Fruit fly (Drosophila melanogaster) whole organism, prepupa: Measurements from ENCODE around the gene Adsl.

Experiments used
- Blimp-1 ChIP-seq: fragments of 200-800 bp; sonication (Bioruptor generic); optimal IDR thresholded peaks from 3 replicates; lab custom pipeline; 2017; ENCODE audit warnings: missing biosample characterization, missing genetic modification characterization, mild to moderate bottlenecking, moderate library complexity, missing genetic modification reagents
- CG10631 ChIP-seq: fragments of 200-800 bp; sonication (Bioruptor generic); optimal IDR thresholded peaks from 2 replicates; lab custom pipeline; 2016; ENCODE audit warnings: missing biosample characterization, missing genetic modification characterization
- CG10669 ChIP-seq: fragments of 200-800 bp; sonication (Bioruptor generic); optimal IDR thresholded peaks from 3 replicates; lab custom pipeline; 2018; ENCODE audit warnings: missing biosample characterization, mild to moderate bottlenecking, missing genetic modification characterization, moderate library complexity
- CG11294 ChIP-seq: fragments of 200-800 bp; sonication (Bioruptor generic); IDR thresholded peaks from 2 replicates; pipeline ENCODE4 v1.3.6; 2022; ENCODE audit warnings: missing biosample characterization, missing genetic modification characterization
- CG11902 ChIP-seq: fragments of 200-800 bp; sonication (Bioruptor generic); optimal IDR thresholded peaks from 3 replicates; lab custom pipeline; 2016; ENCODE audit warnings: missing biosample characterization, missing genetic modification characterization
- CG15336 ChIP-seq: fragments of 200-800 bp; sonication (Bioruptor generic); IDR thresholded peaks from 2 replicates; pipeline ENCODE4 v1.3.6; 2022; ENCODE audit warnings: missing biosample characterization, missing genetic modification characterization
- CG1621 ChIP-seq: fragments of 200-800 bp; sonication (Bioruptor generic); optimal IDR thresholded peaks from 3 replicates; lab custom pipeline; 2018; ENCODE audit warnings: missing biosample characterization, mild to moderate bottlenecking, missing genetic modification characterization
- CG16779 ChIP-seq: fragments of 200-800 bp; sonication (Bioruptor generic); optimal IDR thresholded peaks from 3 replicates; lab custom pipeline; 2017; ENCODE audit warnings: missing biosample characterization, mild to moderate bottlenecking, missing genetic modification characterization
- CG3032 ChIP-seq: fragments of 200-800 bp; optimal IDR thresholded peaks from 2 replicates; lab custom pipeline; 2019; ENCODE audit warnings: missing biosample characterization, mild to moderate bottlenecking, missing genetic modification characterization, moderate library complexity
- CG31627 ChIP-seq: fragments of 200-800 bp; sonication (Bioruptor generic); optimal IDR thresholded peaks from 3 replicates; lab custom pipeline; 2016; ENCODE audit warnings: missing biosample characterization, missing genetic modification characterization
- CG32006 ChIP-seq: fragments of 200-800 bp; sonication (Bioruptor generic); optimal IDR thresholded peaks from 3 replicates; lab custom pipeline; 2017; ENCODE audit warnings: missing biosample characterization, mild to moderate bottlenecking, missing genetic modification characterization
- CG34406 ChIP-seq: fragments of 200-800 bp; sonication (Bioruptor generic); optimal IDR thresholded peaks from 3 replicates; lab custom pipeline; 2016; ENCODE audit warnings: missing biosample characterization, missing genetic modification characterization
- CG4318 ChIP-seq: fragments of 200-800 bp; sonication (Bioruptor generic); optimal IDR thresholded peaks from 3 replicates; lab custom pipeline; 2017; ENCODE audit warnings: missing biosample characterization, mild to moderate bottlenecking, missing genetic modification characterization
- CG6163 ChIP-seq: fragments of 200-800 bp; sonication (Bioruptor generic); IDR thresholded peaks from 3 replicates; pipeline ENCODE4 v1.3.6; 2022; ENCODE audit warnings: missing biosample characterization, missing genetic modification characterization
- CG6276 ChIP-seq: fragments of 200-800 bp; sonication (Bioruptor generic); optimal IDR thresholded peaks from 2 replicates; lab custom pipeline; 2017; ENCODE audit warnings: missing biosample characterization, mild to moderate bottlenecking, missing genetic modification characterization
- CG6792 ChIP-seq: fragments of 200-800 bp; sonication (Bioruptor generic); optimal IDR thresholded peaks from 3 replicates; lab custom pipeline; 2016; ENCODE audit warnings: missing biosample characterization, missing genetic modification characterization
- CG6808 ChIP-seq: fragments of 200-800 bp; sonication (Bioruptor generic); optimal IDR thresholded peaks from 3 replicates; lab custom pipeline; 2017; ENCODE audit warnings: missing biosample characterization, missing genetic modification characterization, mild to moderate bottlenecking, moderate library complexity, missing genetic modification reagents
- CG6854 ChIP-seq: fragments of 200-800 bp; sonication (Bioruptor generic); optimal IDR thresholded peaks from 2 replicates; lab custom pipeline; 2017; ENCODE audit warnings: missing biosample characterization, mild to moderate bottlenecking, missing genetic modification characterization
- CG8119 ChIP-seq: fragments of 200-800 bp; sonication (Bioruptor generic); IDR thresholded peaks from 3 replicates; pipeline ENCODE4 v1.3.6; 2022; ENCODE audit warnings: missing biosample characterization, missing genetic modification characterization
- CG8319 ChIP-seq: fragments of 200-800 bp; sonication (Bioruptor generic); optimal IDR thresholded peaks from 3 replicates; lab custom pipeline; 2016; ENCODE audit warnings: missing biosample characterization, missing genetic modification characterization
- CG8632 ChIP-seq: fragments of 200-800 bp; sonication (Bioruptor generic); optimal IDR thresholded peaks from 3 replicates; lab custom pipeline; 2016; ENCODE audit warnings: missing biosample characterization, missing genetic modification characterization
- CG9139 ChIP-seq: fragments of 200-800 bp; sonication (Bioruptor generic); optimal IDR thresholded peaks from 3 replicates; lab custom pipeline; 2017; ENCODE audit warnings: missing biosample characterization, mild to moderate bottlenecking, missing genetic modification characterization
- Eip75B ChIP-seq: fragments of 200-800 bp; sonication (Bioruptor generic); optimal IDR thresholded peaks from 3 replicates; lab custom pipeline; 2016; ENCODE audit warnings: missing biosample characterization, missing genetic modification characterization
- Eip78C ChIP-seq: fragments of 200-800 bp; sonication (Bioruptor generic); peaks from one replicate; lab custom pipeline; 2016; ENCODE audit warnings: missing biosample characterization, missing genetic modification characterization
- Eip93F ChIP-seq: fragments of 200-800 bp; sonication (Bioruptor generic); optimal IDR thresholded peaks from 2 replicates; lab custom pipeline; 2016; ENCODE audit warnings: missing biosample characterization, mild to moderate bottlenecking, missing genetic modification characterization
- Ets21C ChIP-seq: fragments of 200-800 bp; sonication (Bioruptor generic); optimal IDR thresholded peaks from 3 replicates; lab custom pipeline; 2016; ENCODE audit warnings: missing biosample characterization, missing genetic modification characterization
- Ets96B ChIP-seq: fragments of 200-800 bp; optimal IDR thresholded peaks from 2 replicates; lab custom pipeline; 2019; ENCODE audit warnings: missing biosample characterization, mild to moderate bottlenecking, missing genetic modification characterization, moderate library complexity
- Hr39 ChIP-seq: fragments of 200-800 bp; sonication (Bioruptor generic); optimal IDR thresholded peaks from 2 replicates; lab custom pipeline; 2016; ENCODE audit warnings: missing biosample characterization, missing genetic modification characterization
- Lpt ChIP-seq: fragments of 200-800 bp; sonication (Bioruptor generic); optimal IDR thresholded peaks from 3 replicates; lab custom pipeline; 2016; ENCODE audit warnings: missing biosample characterization, missing genetic modification characterization
- Met ChIP-seq: fragments of 200-800 bp; sonication (Bioruptor generic); optimal IDR thresholded peaks from 3 replicates; lab custom pipeline; 2016; ENCODE audit warnings: missing biosample characterization, missing genetic modification characterization
- OdsH ChIP-seq: fragments of 200-800 bp; sonication (Bioruptor generic); optimal IDR thresholded peaks from 3 replicates; lab custom pipeline; 2016; ENCODE audit warnings: missing biosample characterization, missing genetic modification characterization
- Smox ChIP-seq: fragments of 200-800 bp; sonication (Bioruptor generic); optimal IDR thresholded peaks from 3 replicates; lab custom pipeline; 2016; ENCODE audit warnings: missing biosample characterization, missing genetic modification characterization
- Sox102F ChIP-seq: fragments of 200-800 bp; sonication (Bioruptor generic); optimal IDR thresholded peaks from 2 replicates; lab custom pipeline; 2016; ENCODE audit warnings: missing biosample characterization, mild to moderate bottlenecking, missing genetic modification characterization
- Sox14 ChIP-seq: fragments of 200-800 bp; sonication (Bioruptor generic); optimal IDR thresholded peaks from 3 replicates; lab custom pipeline; 2016; ENCODE audit warnings: missing biosample characterization, missing genetic modification characterization
- achi ChIP-seq: fragments of 200-800 bp; sonication (Bioruptor generic); optimal IDR thresholded peaks from 3 replicates; lab custom pipeline; 2016; ENCODE audit warnings: missing biosample characterization, missing genetic modification characterization
- acj6 ChIP-seq: fragments of 200-800 bp; sonication (Bioruptor generic); optimal IDR thresholded peaks from 3 replicates; lab custom pipeline; 2016; ENCODE audit warnings: missing biosample characterization, missing genetic modification characterization
- cyc ChIP-seq: fragments of 200-800 bp; sonication (Bioruptor generic); optimal IDR thresholded peaks from 3 replicates; lab custom pipeline; 2016; ENCODE audit warnings: missing biosample characterization, missing genetic modification characterization
- dac ChIP-seq: fragments of 200-800 bp; sonication (Bioruptor generic); optimal IDR thresholded peaks from 2 replicates; lab custom pipeline; 2017; ENCODE audit warnings: missing biosample characterization, mild to moderate bottlenecking, missing genetic modification characterization
- eg ChIP-seq: fragments of 200-800 bp; sonication (Bioruptor generic); IDR thresholded peaks from 3 replicates; pipeline ENCODE4 v1.3.6; 2022; ENCODE audit warnings: missing biosample characterization, missing genetic modification characterization
- esn ChIP-seq: fragments of 200-800 bp; sonication (Bioruptor generic); optimal IDR thresholded peaks from 2 replicates; lab custom pipeline; 2016; ENCODE audit warnings: missing biosample characterization, mild to moderate bottlenecking, missing genetic modification characterization, moderate library complexity
- fd59A ChIP-seq: fragments of 200-800 bp; sonication (Bioruptor generic); optimal IDR thresholded peaks from 2 replicates; lab custom pipeline; 2017; ENCODE audit warnings: missing biosample characterization, mild to moderate bottlenecking, missing genetic modification characterization, missing genetic modification reagents
- fd85E ChIP-seq: fragments of 200-800 bp; sonication (Bioruptor generic); optimal IDR thresholded peaks from 3 replicates; lab custom pipeline; 2016; ENCODE audit warnings: missing biosample characterization, missing genetic modification characterization
- lz ChIP-seq: fragments of 200-800 bp; sonication (Bioruptor generic); optimal IDR thresholded peaks from 3 replicates; lab custom pipeline; 2016; ENCODE audit warnings: missing biosample characterization, missing genetic modification characterization
- salr ChIP-seq, 2 experiments: fragments of 200-800 bp; sonication (Bioruptor generic); optimal IDR thresholded peaks; 3 replicates each; lab custom pipeline; 2016 to 2018; ENCODE audit warnings: missing biosample characterization in 2 of 2, missing genetic modification characterization in 2 of 2, mild to moderate bottlenecking in 1 of 2
- spab ChIP-seq: fragments of 200-800 bp; sonication (Bioruptor generic); optimal IDR thresholded peaks from 2 replicates; lab custom pipeline; 2017; ENCODE audit warnings: missing biosample characterization, mild to moderate bottlenecking, missing genetic modification characterization, missing genetic modification reagents
- topi ChIP-seq: fragments of 200-800 bp; sonication (Bioruptor generic); optimal IDR thresholded peaks from 3 replicates; lab custom pipeline; 2016; ENCODE audit warnings: missing biosample characterization, missing genetic modification characterization
- vri ChIP-seq: fragments of 200-800 bp; sonication (Bioruptor generic); optimal IDR thresholded peaks from 3 replicates; lab custom pipeline; 2016; ENCODE audit warnings: missing biosample characterization, mild to moderate bottlenecking, missing genetic modification characterization

Adsl gene

dm6 chr3R:17059100-17059810 is 38.3 kb upstream of the Adsl start (continued):
- TF ChIP-seq vri (GFP tag; lab: Kevin White, UChicago): peak; percentile 72
- TF ChIP-seq dac (GFP tag; lab: Kevin White, UChicago): peak; percentile 90
- peak; percentile 80 for TF ChIP-seq Lpt (GFP tag; lab: Kevin White, UChicago)
- TF ChIP-seq CG4318 (GFP tag; lab: Kevin White, UChicago): peak; percentile 94
- TF ChIP-seq CG32006: peak; percentile 98
- peak; percentile 78 for TF ChIP-seq lz (GFP tag; lab: Kevin White, UChicago)
- TF ChIP-seq CG31627 (GFP tag; lab: Kevin White, UChicago): peak; percentile 87
- TF ChIP-seq Sox102F (GFP tag; lab: Kevin White, UChicago): peak; percentile 71
- peak; percentile 91 for TF ChIP-seq Sox14 (GFP tag; lab: Kevin White, UChicago)
- TF ChIP-seq CG11294 (GFP tag; lab: Robert Waterston, UW): peak; percentile 41
- peak; percentile 74 for TF ChIP-seq Smox
- peak; percentile 25 for TF ChIP-seq CG6854 (GFP tag; lab: Kevin White, UChicago)
- peak; percentile 61 for TF ChIP-seq CG6163
- peak; percentile 82 for TF ChIP-seq esn (GFP tag; lab: Kevin White, UChicago)
- TF ChIP-seq topi (GFP tag; lab: Kevin White, UChicago): peak; percentile 81
- TF ChIP-seq CG8319 (GFP tag; lab: Kevin White, UChicago): peak; percentile 83
- TF ChIP-seq CG9139 (GFP tag; lab: Kevin White, UChicago): no peak
- peak; percentile 74 to 95 for TF ChIP-seq salr (GFP tag; optimal IDR thresholded peaks at IDR 0.05; lab: Kevin White, UChicago)
- peak; percentile 91 for TF ChIP-seq OdsH
- TF ChIP-seq CG8632 (GFP tag; lab: Kevin White, UChicago): peak; percentile 89
- TF ChIP-seq CG11902: peak; percentile 80

dm6 chr3R:17056905-17057251 is 36.0 kb upstream of the Adsl start:
- TF ChIP-seq CG32006: peak; percentile 73
- TF ChIP-seq acj6 (GFP tag; lab: Kevin White, UChicago): peak; percentile 35
- peak; percentile 62 for TF ChIP-seq CG10631 (GFP tag; lab: Kevin White, UChicago)
- TF ChIP-seq cyc (GFP tag; lab: Kevin White, UChicago): peak; percentile 20
- no peak for TF ChIP-seq CG6792 (GFP tag; lab: Kevin White, UChicago)
- TF ChIP-seq Hr39: peak; percentile 1
- peak; percentile 32; the same call in 1 of the 3 replicates for TF ChIP-seq eg (GFP tag; lab: Robert Waterston, UW)
- TF ChIP-seq CG6854 (GFP tag; lab: Kevin White, UChicago): no peak
- TF ChIP-seq spab (GFP tag; lab: Kevin White, UChicago): peak; percentile 44
- peak; percentile 21 for TF ChIP-seq Eip75B
- TF ChIP-seq OdsH: peak; percentile 53
- no peak for TF ChIP-seq Lpt (GFP tag; lab: Kevin White, UChicago)
- TF ChIP-seq achi: peak; percentile 29
- peak; percentile 46 for TF ChIP-seq Met (GFP tag; lab: Kevin White, UChicago)
- no peak for TF ChIP-seq Blimp-1 (GFP tag; lab: Kevin White, UChicago)
- no peak for TF ChIP-seq CG16779 (tag; lab: Kevin White, UChicago)
- TF ChIP-seq topi (GFP tag; lab: Kevin White, UChicago): peak; percentile 20
- no peak for TF ChIP-seq Smox
- peak; percentile 53 for TF ChIP-seq CG10669 (GFP tag; lab: Kevin White, UChicago)
- peak; percentile 46 for TF ChIP-seq Sox14 (GFP tag; lab: Kevin White, UChicago)
- no peak for TF ChIP-seq CG1621 (tag; lab: Kevin White, UChicago)
- peak; percentile 2 for TF ChIP-seq Ets21C (GFP tag; lab: Kevin White, UChicago)
- no peak for TF ChIP-seq esn (GFP tag; lab: Kevin White, UChicago)
- no peak for TF ChIP-seq CG15336 (GFP tag; lab: Robert Waterston, UW)
- TF ChIP-seq CG6276 (GFP tag; lab: Kevin White, UChicago): no peak
- TF ChIP-seq fd59A: peak; percentile 47
- TF ChIP-seq CG34406 (GFP tag; lab: Kevin White, UChicago): peak; percentile 28
- TF ChIP-seq CG9139 (GFP tag; lab: Kevin White, UChicago): no peak
- peak; percentile 59 for TF ChIP-seq CG6808 (GFP tag; lab: Kevin White, UChicago)
- peak; percentile 89 for TF ChIP-seq Eip78C (GFP tag; lab: Kevin White, UChicago)
- TF ChIP-seq Ets96B (tag; lab: Kevin White, UChicago): peak; percentile 49
- peak; percentile 55 for TF ChIP-seq CG3032 (tag; lab: Kevin White, UChicago)
- TF ChIP-seq Eip93F: no peak
- no peak for TF ChIP-seq fd85E (GFP tag; lab: Kevin White, UChicago)
- no peak for TF ChIP-seq CG8632 (GFP tag; lab: Kevin White, UChicago)
- peak; percentile 53 for TF ChIP-seq CG4318 (GFP tag; lab: Kevin White, UChicago)
- TF ChIP-seq CG6163: peak; percentile 39; the same call in 1 of the 3 replicates
- TF ChIP-seq CG8119 (GFP tag; lab: Robert Waterston, UW): peak; percentile 20; the same call in 1 of the 3 replicates
